Worm (Caenorhabditis elegans) whole organism, young adult: Measurements from ENCODE around the gene col-169.

Source experiments
- ceh-40 ChIP-seq: fragments of 200-800 bp; sonication (Bioruptor generic); IDR thresholded peaks from 2 replicates; pipeline ENCODE4 v1.3.6; 2022; ENCODE audit warnings: missing genetic modification characterization, missing compliant biosample characterization
- ets-4 ChIP-seq: fragments of 200-800 bp; sonication (Bioruptor generic); optimal IDR thresholded peaks from 2 replicates; lab custom pipeline; 2018; ENCODE audit warnings: mild to moderate bottlenecking, missing genetic modification characterization, missing compliant biosample characterization

- TF ChIP-seq ets-4 (no peak), ceh-40 (GFP tag; lab: Robert Waterston, UW) (no peak)
Measured at ce11 chrX:6319546-6319945, 9.4 kb upstream of the col-169 start, which contains the start of gene chtb-3.
